Worm (Caenorhabditis elegans) whole organism, L4 larva: ENCODE results near the gene mcm-3AP.

ENCODE experiments used
- Y75B8A.6 ChIP-seq: fragments of 200-800 bp; sonication (Bioruptor generic); IDR thresholded peaks from 2 replicates; pipeline ENCODE4 v1.3.6; 2022; ENCODE audit warnings: missing genetic modification reagents, missing genetic modification characterization, missing compliant biosample characterization
- ceh-62 ChIP-seq: sonication (generic microtip); optimal IDR thresholded peaks from 2 replicates; lab custom pipeline; 2017; ENCODE audit warnings: missing biosample characterization, missing genetic modification characterization
- daf-16 ChIP-seq, 3 experiments: sonication (generic microtip); optimal IDR thresholded peaks; 2 replicates each; lab custom pipeline; 2016 to 2017; ENCODE audit warnings: missing genetic modification characterization in 3 of 3, missing genetic modification reagents in 3 of 3, mild to moderate bottlenecking in 2 of 3, missing compliant biosample characterization in 2 of 3, missing biosample characterization in 1 of 3, moderate library complexity in 1 of 3
- lin-13 ChIP-seq: fragments of 150-350 bp; optimal IDR thresholded peaks from 2 replicates; lab custom pipeline; 2014; ENCODE audit warnings: missing biosample characterization, missing genetic modification reagents, missing genetic modification characterization
- nhr-41 ChIP-seq: fragments of 200-800 bp; sonication (Bioruptor generic); IDR thresholded peaks from 2 replicates; pipeline ENCODE4 v1.3.6; 2022; ENCODE audit warnings: missing genetic modification reagents, missing genetic modification characterization, missing compliant biosample characterization
- pqm-1 ChIP-seq: sonication (generic microtip); optimal IDR thresholded peaks from 2 replicates; lab custom pipeline; 2017; ENCODE audit warnings: missing biosample characterization, missing genetic modification characterization
- skn-1 ChIP-seq: fragments of 150-350 bp; optimal IDR thresholded peaks from 2 replicates; lab custom pipeline; 2014; ENCODE audit warnings: missing biosample characterization, missing genetic modification characterization

DNA sequence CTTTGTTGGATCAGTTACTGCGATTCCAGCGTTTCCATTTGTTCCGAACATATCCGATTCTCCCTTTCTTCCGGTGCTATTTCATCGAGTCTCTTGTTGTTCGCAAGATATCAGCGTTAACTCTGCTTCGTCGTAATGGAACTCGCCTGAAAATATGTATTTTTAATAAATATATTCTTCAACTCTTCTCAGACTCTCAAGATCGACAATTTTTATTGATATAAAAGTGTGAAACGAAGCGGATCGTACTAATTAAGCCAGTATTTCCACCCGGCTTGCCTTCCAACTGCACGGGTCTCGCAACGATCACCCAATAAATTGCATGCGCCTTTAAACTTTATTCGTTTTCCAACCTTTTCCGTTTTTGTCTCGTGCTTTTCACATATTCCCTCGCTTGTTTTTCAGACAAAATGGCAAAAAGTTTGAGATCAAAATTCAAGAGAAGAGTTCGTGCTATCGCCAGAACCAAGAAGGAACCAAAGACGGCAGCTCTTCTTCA is 24.4 kb upstream of the mcm-3AP start, which contains the start of the genes xpo-3 and C49H3.3:
- TF ChIP-seq skn-1 (tag; lab: Kevin White, UChicago), result no peak
- TF ChIP-seq daf-16 (GFP tag; optimal IDR thresholded peaks at IDR 0.05; lab: Kevin White, UChicago), result no peak
- peak; percentile 42 for TF ChIP-seq daf-16 (tag; optimal IDR thresholded peaks at IDR 0.05; lab: Kevin White, UChicago)
- no peak for TF ChIP-seq Y75B8A.6 (GFP tag; lab: Robert Waterston, UW)
- TF ChIP-seq lin-13, result no peak
- no peak for TF ChIP-seq ceh-62 (tag; lab: Kevin White, UChicago)
- no peak for TF ChIP-seq nhr-41 (GFP tag; lab: Robert Waterston, UW)
- TF ChIP-seq pqm-1, result no peak
